Worm (Caenorhabditis elegans) whole organism, young adult: ENCODE measurements around the gene T04A6.3.
A peak's percentile ranks its signal among the peaks of the same experiment; 100 is the strongest.

ENCODE experiments used
- B0019.2 ChIP-seq: fragments of 200-800 bp; sonication (Bioruptor generic); conservative IDR thresholded peaks from 2 replicates; pipeline ENCODE4 v1.3.6; 2022; ENCODE audit warnings: missing genetic modification reagents, missing genetic modification characterization, missing compliant biosample characterization
- B0035.1 ChIP-seq: sonication (generic microtip); optimal IDR thresholded peaks from 2 replicates; lab custom pipeline; 2016; ENCODE audit warnings: missing genetic modification characterization, mild to moderate bottlenecking, missing compliant biosample characterization, missing genotype, missing genetic modification reagents
- B0261.1 ChIP-seq: sonication (generic microtip); optimal IDR thresholded peaks from 2 replicates; lab custom pipeline; 2016; ENCODE audit warnings: mild to moderate bottlenecking, missing genetic modification characterization, moderate library complexity, missing compliant biosample characterization
- D2030.7 ChIP-seq: fragments of 200-800 bp; sonication (Bioruptor generic); IDR thresholded peaks from 2 replicates; pipeline ENCODE4 v1.3.6; 2022; ENCODE audit warnings: missing genetic modification reagents, missing genetic modification characterization, missing compliant biosample characterization
- F10E7.11 ChIP-seq: sonication (generic microtip); optimal IDR thresholded peaks from 2 replicates; lab custom pipeline; 2017; ENCODE audit warnings: mild to moderate bottlenecking, missing genetic modification characterization, moderate library complexity, missing compliant biosample characterization
- F33H1.4 ChIP-seq: fragments of 200-800 bp; sonication (Bioruptor generic); IDR thresholded peaks from 2 replicates; pipeline ENCODE4 v1.3.6; 2022; ENCODE audit warnings: missing genetic modification reagents, missing genetic modification characterization, missing compliant biosample characterization
- K12H6.12 ChIP-seq: fragments of 200-800 bp; sonication (Bioruptor generic); optimal IDR thresholded peaks from 2 replicates; lab custom pipeline; 2018; ENCODE audit warnings: mild to moderate bottlenecking, missing genetic modification characterization, missing compliant biosample characterization
- T07F8.4 ChIP-seq: sonication (generic microtip); optimal IDR thresholded peaks from 2 replicates; lab custom pipeline; 2016; ENCODE audit warnings: mild to moderate bottlenecking, missing genetic modification characterization, moderate library complexity, missing compliant biosample characterization
- Y56A3A.18 ChIP-seq: fragments of 200-800 bp; sonication (Bioruptor generic); IDR thresholded peaks from 2 replicates; pipeline ENCODE4 v1.3.6; 2022; ENCODE audit warnings: missing genetic modification reagents, missing genetic modification characterization, missing compliant biosample characterization
- Y79H2A.3 ChIP-seq: fragments of 200-800 bp; sonication (Bioruptor generic); conservative IDR thresholded peaks from 2 replicates; pipeline ENCODE4 v1.3.6; 2022; ENCODE audit warnings: missing genetic modification reagents, missing genetic modification characterization, missing compliant biosample characterization
- ZK185.1 ChIP-seq: sonication (generic microtip); optimal IDR thresholded peaks from 2 replicates; lab custom pipeline; 2016; ENCODE audit warnings: mild to moderate bottlenecking, missing genetic modification characterization, missing compliant biosample characterization; ENCODE audit not compliant: poor library complexity, severe bottlenecking
- atf-7 ChIP-seq: sonication (generic microtip); optimal IDR thresholded peaks from 2 replicates; lab custom pipeline; 2017; ENCODE audit warnings: mild to moderate bottlenecking, missing genetic modification characterization, missing compliant biosample characterization
- attf-5 ChIP-seq: fragments of 200-800 bp; sonication (Bioruptor generic); optimal IDR thresholded peaks from 2 replicates; lab custom pipeline; 2018; ENCODE audit warnings: mild to moderate bottlenecking, missing genetic modification characterization, missing compliant biosample characterization
- bed-1 ChIP-seq: fragments of 200-800 bp; sonication (Bioruptor generic); IDR thresholded peaks from 2 replicates; pipeline ENCODE4 v1.3.6; 2022; ENCODE audit warnings: missing genetic modification reagents, missing genetic modification characterization, missing compliant biosample characterization
- cebp-2 ChIP-seq: fragments of 200-800 bp; sonication (Bioruptor generic); IDR thresholded peaks from 2 replicates; pipeline ENCODE4 v1.3.6; 2022; ENCODE audit warnings: missing genetic modification characterization, missing compliant biosample characterization
- ceh-91 ChIP-seq: fragments of 200-800 bp; sonication (Bioruptor generic); IDR thresholded peaks from 2 replicates; pipeline ENCODE4 v1.3.6; 2022; ENCODE audit warnings: missing genetic modification reagents, missing genetic modification characterization, missing compliant biosample characterization
- chd-7 ChIP-seq: sonication (generic microtip); optimal IDR thresholded peaks from 2 replicates; lab custom pipeline; 2016; ENCODE audit warnings: mild to moderate bottlenecking, missing genetic modification characterization, moderate library complexity, missing compliant biosample characterization
- dox-1 ChIP-seq: fragments of 200-800 bp; sonication (Bioruptor generic); IDR thresholded peaks from 2 replicates; pipeline ENCODE4 v1.3.6; 2022; ENCODE audit warnings: missing genetic modification reagents, missing genetic modification characterization, missing compliant biosample characterization
- efl-1 ChIP-seq: fragments of 150-350 bp; optimal IDR thresholded peaks from 2 replicates; lab custom pipeline; 2014; ENCODE audit warnings: missing biosample characterization, missing genetic modification reagents, missing genetic modification characterization
- egrh-3 ChIP-seq: fragments of 200-800 bp; sonication (Bioruptor generic); IDR thresholded peaks from 2 replicates; pipeline ENCODE4 v1.3.6; 2022; ENCODE audit warnings: missing genetic modification reagents, missing genetic modification characterization, missing compliant biosample characterization
- him-1 ChIP-seq: sonication (generic microtip); optimal IDR thresholded peaks from 2 replicates; lab custom pipeline; 2016; ENCODE audit warnings: missing genotype, missing genetic modification reagents, missing genetic modification characterization, missing compliant biosample characterization
- let-526 ChIP-seq: fragments of 200-800 bp; sonication (Bioruptor generic); IDR thresholded peaks from 2 replicates; pipeline ENCODE4 v1.3.6; 2022; ENCODE audit warnings: missing genetic modification reagents, missing genetic modification characterization, missing compliant biosample characterization
- lin-26 ChIP-seq: fragments of 200-800 bp; sonication (Bioruptor generic); IDR thresholded peaks from 2 replicates; pipeline ENCODE4 v1.3.6; 2022; ENCODE audit warnings: missing genetic modification reagents, missing genetic modification characterization, missing compliant biosample characterization
- lin-54 ChIP-seq: fragments of 200-800 bp; sonication (Bioruptor generic); optimal IDR thresholded peaks from 2 replicates; lab custom pipeline; 2018; ENCODE audit warnings: mild to moderate bottlenecking, missing genetic modification characterization, missing compliant biosample characterization
- lsy-27 ChIP-seq: sonication (generic microtip); optimal IDR thresholded peaks from 2 replicates; lab custom pipeline; 2017; ENCODE audit warnings: missing genetic modification characterization, mild to moderate bottlenecking, missing compliant biosample characterization, antibody characterized with exemption, missing genotype, borderline replicate concordance; ENCODE audit not compliant: insufficient read depth
- madf-10 ChIP-seq: sonication (generic microtip); optimal IDR thresholded peaks from 2 replicates; lab custom pipeline; 2016; ENCODE audit warnings: mild to moderate bottlenecking, missing genetic modification characterization, missing compliant biosample characterization
- madf-6 ChIP-seq: fragments of 200-800 bp; sonication (Bioruptor generic); IDR thresholded peaks from 2 replicates; pipeline ENCODE4 v1.3.6; 2022; ENCODE audit warnings: missing genetic modification reagents, missing genetic modification characterization, missing compliant biosample characterization
- madf-8 ChIP-seq: fragments of 200-800 bp; sonication (Bioruptor generic); conservative IDR thresholded peaks from 2 replicates; pipeline ENCODE4 v1.3.6; 2022; ENCODE audit warnings: missing genetic modification reagents, missing genetic modification characterization, missing compliant biosample characterization
- mcd-1 ChIP-seq: fragments of 200-800 bp; sonication (Bioruptor generic); IDR thresholded peaks from 2 replicates; pipeline ENCODE4 v1.3.6; 2022; ENCODE audit warnings: missing genetic modification reagents, missing genetic modification characterization, missing compliant biosample characterization
- mel-28 ChIP-seq: sonication (generic microtip); optimal IDR thresholded peaks from 2 replicates; lab custom pipeline; 2016; ENCODE audit warnings: borderline replicate concordance, mild to moderate bottlenecking, missing genetic modification characterization, missing compliant biosample characterization
- mes-4 ChIP-seq: sonication (generic microtip); optimal IDR thresholded peaks from 2 replicates; lab custom pipeline; 2016; ENCODE audit warnings: missing genotype, missing genetic modification characterization, missing compliant biosample characterization
- nfya-1 ChIP-seq: sonication (generic microtip); optimal IDR thresholded peaks from 2 replicates; lab custom pipeline; 2017; ENCODE audit warnings: antibody characterized with exemption, missing compliant biosample characterization, missing genetic modification characterization, borderline replicate concordance; ENCODE audit not compliant: insufficient read depth
- nfyb-1 ChIP-seq: fragments of 200-800 bp; sonication (Bioruptor generic); IDR thresholded peaks from 2 replicates; pipeline ENCODE4 v1.3.6; 2022; ENCODE audit warnings: missing genetic modification reagents, missing genetic modification characterization, missing compliant biosample characterization
- nhr-120 ChIP-seq: fragments of 200-800 bp; sonication (Bioruptor generic); IDR thresholded peaks from 2 replicates; pipeline ENCODE4 v1.3.6; 2022; ENCODE audit warnings: missing genetic modification characterization, missing compliant biosample characterization
- nhr-80 ChIP-seq: sonication (generic microtip); optimal IDR thresholded peaks from 2 replicates; lab custom pipeline; 2016; ENCODE audit warnings: missing genetic modification characterization, missing compliant biosample characterization
- pbrm-1 ChIP-seq: fragments of 200-800 bp; sonication (Bioruptor generic); IDR thresholded peaks from 2 replicates; pipeline ENCODE4 v1.3.6; 2022; ENCODE audit warnings: missing genetic modification reagents, missing genetic modification characterization, missing compliant biosample characterization
- rec-8 ChIP-seq, 2 experiments: sonication (generic microtip); optimal IDR thresholded peaks; 2 replicates each; lab custom pipeline; 2016; ENCODE audit warnings: mild to moderate bottlenecking in 2 of 2, missing genetic modification characterization in 2 of 2, missing genetic modification reagents in 2 of 2, missing genotype in 2 of 2, missing biosample characterization in 1 of 2, missing compliant biosample characterization in 1 of 2, moderate library complexity in 1 of 2
- rpc-1 ChIP-seq, 2 experiments: fragments of 150-350 bp in 1 of 2; sonication (generic microtip) in 1 of 2; optimal IDR thresholded peaks; 2 replicates each; lab custom pipeline; 2014 to 2018; ENCODE audit warnings: missing biosample characterization in 1 of 2, missing genetic modification characterization in 1 of 2, missing genetic modification reagents in 1 of 2, missing genotype in 1 of 2
- snpc-1.1 ChIP-seq: sonication (generic microtip); optimal IDR thresholded peaks from 2 replicates; lab custom pipeline; 2017; ENCODE audit warnings: missing genetic modification characterization, mild to moderate bottlenecking, missing compliant biosample characterization, antibody characterized with exemption, moderate library complexity, missing genotype, missing genetic modification reagents; ENCODE audit not compliant: insufficient read depth
- snpc-1.3 ChIP-seq: sonication (generic microtip); optimal IDR thresholded peaks from 2 replicates; lab custom pipeline; 2017; ENCODE audit warnings: missing genetic modification characterization, mild to moderate bottlenecking, missing compliant biosample characterization, antibody characterized with exemption, moderate library complexity, missing genotype, missing genetic modification reagents; ENCODE audit not compliant: insufficient read depth
- snpc-3.4 ChIP-seq: sonication (generic microtip); optimal IDR thresholded peaks from 2 replicates; lab custom pipeline; 2017; ENCODE audit warnings: missing genetic modification characterization, mild to moderate bottlenecking, missing compliant biosample characterization, antibody characterized with exemption, moderate library complexity, missing genotype, missing genetic modification reagents
- unc-130 ChIP-seq: sonication (generic microtip); optimal IDR thresholded peaks from 2 replicates; lab custom pipeline; 2016; ENCODE audit warnings: missing genetic modification reagents, missing genetic modification characterization, missing compliant biosample characterization
- xnd-1 ChIP-seq: sonication (generic microtip); optimal IDR thresholded peaks from 2 replicates; lab custom pipeline; 2016; ENCODE audit warnings: missing genotype, missing genetic modification reagents, missing genetic modification characterization, missing compliant biosample characterization
- ztf-28 ChIP-seq: fragments of 200-800 bp; sonication (Bioruptor generic); IDR thresholded peaks from 2 replicates; pipeline ENCODE4 v1.3.6; 2022; ENCODE audit warnings: missing genetic modification reagents, missing genetic modification characterization, missing compliant biosample characterization
- ztf-3 ChIP-seq: fragments of 200-800 bp; sonication (Bioruptor generic); optimal IDR thresholded peaks from 2 replicates; lab custom pipeline; 2018; ENCODE audit warnings: mild to moderate bottlenecking, missing genetic modification characterization, missing compliant biosample characterization

Gene T04A6.3

ce11 chrIII:7588214-7588613 is 19.9 kb downstream of the T04A6.3 start, which contains the start of gene R13A5.15:
R13A5.15 (minus strand) TSS chrIII:7588314.
- TF ChIP-seq nhr-120 (GFP tag; lab: Robert Waterston, UW) (no peak), F10E7.11 (no peak), madf-8 (GFP tag; lab: Robert Waterston, UW) (no peak), rpc-1 (optimal IDR thresholded peaks at IDR 0.05; lab: Kevin White, UChicago) (no peak), rpc-1 (tag; optimal IDR thresholded peaks at IDR 0.05; lab: Kevin White, UChicago) (no peak), B0261.1 (tag; lab: Kevin White, UChicago) (no peak), egrh-3 (GFP tag; lab: Robert Waterston, UW) (no peak), snpc-3.4 (tag; lab: Kevin White, UChicago) (no peak), attf-5 (GFP tag; lab: Kevin White, UChicago) (no peak), ZK185.1 (tag; lab: Kevin White, UChicago) (no peak), nfya-1 (tag; lab: Kevin White, UChicago) (no peak), lsy-27 (no peak), madf-6 (GFP tag; lab: Robert Waterston, UW) (no peak), dox-1 (no peak), lin-26 (no peak), let-526 (GFP tag; lab: Robert Waterston, UW) (no peak), K12H6.12 (tag; lab: Kevin White, UChicago) (no peak), rec-8 (tag; optimal IDR thresholded peaks at IDR 0.05; lab: Kevin White, UChicago) (no peak), unc-130 (GFP tag; lab: Kevin White, UChicago) (no peak)

- TF ChIP-seq attf-5 (GFP tag; lab: Kevin White, UChicago) = no peak
- peak; percentile 35 for TF ChIP-seq snpc-1.1 (tag; lab: Kevin White, UChicago)
- no peak for TF ChIP-seq B0035.1 (tag; lab: Kevin White, UChicago)
- TF ChIP-seq chd-7 (tag; lab: Kevin White, UChicago) = no peak
- no peak for TF ChIP-seq T07F8.4 (tag; lab: Kevin White, UChicago)
- TF ChIP-seq lsy-27 = no peak
- TF ChIP-seq madf-8 (GFP tag; lab: Robert Waterston, UW) = peak; percentile 48
- TF ChIP-seq nhr-80 (tag; lab: Kevin White, UChicago) = peak; percentile 47
- no peak for TF ChIP-seq Y79H2A.3 (GFP tag; lab: Robert Waterston, UW)
- no peak for TF ChIP-seq bed-1
- TF ChIP-seq nfyb-1 (GFP tag; lab: Robert Waterston, UW) = no peak
- TF ChIP-seq D2030.7 (GFP tag; lab: Robert Waterston, UW) = peak; percentile 45; the same call in 1 of the 2 replicates
- TF ChIP-seq snpc-1.3 (tag; lab: Kevin White, UChicago) = peak; percentile 29
- peak; percentile 76 for TF ChIP-seq efl-1 (GFP tag; lab: Kevin White, UChicago)
- TF ChIP-seq snpc-3.4 (tag; lab: Kevin White, UChicago) = peak; percentile 15
- no peak for TF ChIP-seq cebp-2 (GFP tag; lab: Robert Waterston, UW)
- no peak for TF ChIP-seq mcd-1 (GFP tag; lab: Robert Waterston, UW)
- TF ChIP-seq mes-4 (tag; lab: Kevin White, UChicago) = no peak
- TF ChIP-seq ztf-3 (GFP tag; lab: Kevin White, UChicago) = no peak
- TF ChIP-seq xnd-1 (tag; lab: Kevin White, UChicago) = no peak
- no peak for TF ChIP-seq B0019.2 (GFP tag; lab: Robert Waterston, UW)
- peak; percentile 45; the same call in 1 of the 2 replicates for TF ChIP-seq F33H1.4 (GFP tag; lab: Robert Waterston, UW)
- no peak for TF ChIP-seq madf-10 (tag; lab: Kevin White, UChicago)
- TF ChIP-seq him-1 (tag; lab: Kevin White, UChicago) = no peak
- no peak for TF ChIP-seq Y56A3A.18 (GFP tag; lab: Robert Waterston, UW)
- no peak for TF ChIP-seq ceh-91 (GFP tag; lab: Robert Waterston, UW)
- TF ChIP-seq ztf-28 (GFP tag; lab: Robert Waterston, UW) = no peak
- TF ChIP-seq mel-28 (tag; lab: Kevin White, UChicago) = no peak
- TF ChIP-seq F10E7.11 = no peak
- TF ChIP-seq lin-26 = no peak
- TF ChIP-seq pbrm-1 (GFP tag; lab: Robert Waterston, UW) = no peak
- TF ChIP-seq madf-6 (GFP tag; lab: Robert Waterston, UW) = peak; percentile 73
- peak; percentile 26 for TF ChIP-seq lin-54 (GFP tag; lab: Kevin White, UChicago)
- TF ChIP-seq atf-7 (tag; lab: Kevin White, UChicago) = no peak
Measured at ce11 chrIII:7584131-7584646, 23.9 kb downstream of the T04A6.3 start, which contains the start of gene cup-5. cup-5 (plus strand) TSS chrIII:7584181.
